Worm (Caenorhabditis elegans): ENCODE data around the gene Y71H2AM.3.
A peak's percentile ranks its signal among the peaks of the same experiment; 100 is the strongest.

Gene Y71H2AM.3

DNA sequence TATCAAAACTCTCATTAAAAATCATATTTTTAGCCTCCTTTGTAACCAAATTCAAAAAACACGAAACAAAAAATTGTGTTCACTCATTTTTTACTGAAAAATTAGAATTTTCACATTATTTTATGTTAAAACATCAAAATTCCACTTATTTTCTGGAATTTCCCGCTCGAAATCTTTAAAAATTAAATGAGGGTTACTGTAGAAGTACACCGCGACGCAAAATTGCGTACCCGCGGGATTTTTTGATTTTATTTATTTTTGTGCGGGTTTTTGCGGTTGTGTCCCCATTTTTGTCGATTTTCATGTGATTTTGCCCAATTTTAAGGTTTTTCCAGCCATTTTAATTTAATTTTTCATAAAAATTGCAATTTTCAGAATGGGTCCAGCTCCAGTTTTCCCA lies 53.1 kb downstream of the Y71H2AM.3 start (continued):
- TF ChIP-seq lir-1 (GFP tag; conservative IDR thresholded peaks at IDR 0.05) (0 out of 2 replicates have a peak, but pooled peaks have one; percentile 21), nfyb-1 (GFP tag; IDR thresholded peaks at IDR 0.05) (0 out of 2 replicates have a peak, but pooled peaks have one; percentile 32), nhr-27 (tag; optimal IDR thresholded peaks at IDR 0.05) (no peak), xnd-1 (tag; optimal IDR thresholded peaks at IDR 0.05) (peak; percentile 84), egl-44 (GFP tag; IDR thresholded peaks at IDR 0.05) (no peak), lsy-27 (tag; optimal IDR thresholded peaks at IDR 0.05; ENCODE audit: borderline replicate concordance, insufficient read depth) (no peak), tbx-9 (tag; optimal IDR thresholded peaks at IDR 0.05; ENCODE audit: borderline replicate concordance) (no peak), B0019.2 (GFP tag; conservative IDR thresholded peaks at IDR 0.05) (peak; percentile 63; the same call in 1 of the 2 replicates), hsf-1 (GFP tag; IDR thresholded peaks at IDR 0.05) (peak; percentile 72), D2030.7 (GFP tag; IDR thresholded peaks at IDR 0.05) (peak; percentile 83), F33H1.4 (GFP tag; IDR thresholded peaks at IDR 0.05) (peak; percentile 78), Y53G8AR.9 (GFP tag; conservative IDR thresholded peaks at IDR 0.05) (0 out of 2 replicates have a peak, but pooled peaks have one; percentile 21), tbp1 (GFP tag; optimal IDR thresholded peaks at IDR 0.05) (peak; percentile 20), snpc-1.3 (tag; optimal IDR thresholded peaks at IDR 0.05; ENCODE audit: insufficient read depth) (peak; percentile 16), madf-6 (GFP tag; IDR thresholded peaks at IDR 0.05) (peak; percentile 95), mcd-1 (GFP tag; IDR thresholded peaks at IDR 0.05) (peak; percentile 37; the same call in 1 of the 2 replicates)
